Worm (Caenorhabditis elegans): ENCODE data around the gene irld-57.
"Not testable (repeated sequence)": the region's sequence is repeated elsewhere in the genome, so short reads cannot be mapped to it uniquely, and the experiment has no call there.

The irld-57 gene

ce11 chrV:15754731-15755130 lies 28.2 kb upstream of the irld-57 start, which contains the start of gene str-8:
TSS of gene str-8 (plus strand) at chrV:15755031.
- not testable (repeated sequence) for TF ChIP-seq lin-11 (tag; optimal IDR thresholded peaks at IDR 0.05); ceh-18 (tag; optimal IDR thresholded peaks at IDR 0.05); ceh-6 (GFP tag; optimal IDR thresholded peaks at IDR 0.05)

ce11 chrV:15752941-15753340 lies 26.4 kb upstream of the irld-57 start, which contains the start of gene str-5:
TSS of gene str-5 (plus strand) at chrV:15753241.
- TF ChIP-seq syd-9 (tag; optimal IDR thresholded peaks at IDR 0.05); pha-2 (tag; optimal IDR thresholded peaks at IDR 0.05); K09A11.1 (tag; optimal IDR thresholded peaks at IDR 0.05; ENCODE audit: insufficient read depth): not testable (repeated sequence)

ce11 chrV:15752049-15752448 lies 25.5 kb upstream of the irld-57 start, which contains the start of gene str-43:
TSS of gene str-43 (minus strand) at chrV:15752149.
- TF ChIP-seq Y22D7AL.16 (tag; optimal IDR thresholded peaks at IDR 0.05), result no peak
- TF ChIP-seq ceh-22 (tag; optimal IDR thresholded peaks at IDR 0.05), result no peak
- no peak for TF ChIP-seq hlh-13 (GFP tag; optimal IDR thresholded peaks at IDR 0.05)
- TF ChIP-seq gmeb-2 (tag; optimal IDR thresholded peaks at IDR 0.05), result no peak
- TF ChIP-seq ceh-19 (GFP tag; optimal IDR thresholded peaks at IDR 0.05), result no peak
- TF ChIP-seq unc-3 (GFP tag; conservative IDR thresholded peaks at IDR 0.05), result no peak
- TF ChIP-seq unc-3 (tag; optimal IDR thresholded peaks at IDR 0.05), result no peak
- no peak for TF ChIP-seq ahr-1 (tag; optimal IDR thresholded peaks at IDR 0.05)
- TF ChIP-seq ztf-16 (tag; optimal IDR thresholded peaks at IDR 0.05), result no peak
- no peak for TF ChIP-seq nfya-1 (tag; optimal IDR thresholded peaks at IDR 0.05)
- no peak for TF ChIP-seq ceh-9 (tag; optimal IDR thresholded peaks at IDR 0.05)
- TF ChIP-seq eyg-1 (tag; optimal IDR thresholded peaks at IDR 0.05), result no peak
- TF ChIP-seq pha-2 (tag; optimal IDR thresholded peaks at IDR 0.05), result no peak
- no peak for TF ChIP-seq dmd-4 (tag; optimal IDR thresholded peaks at IDR 0.05; ENCODE audit: borderline replicate concordance)

ce11 chrV:15750130-15750529 lies 23.6 kb upstream of the irld-57 start, which contains the start of gene str-6:
TSS of gene str-6 (minus strand) at chrV:15750230.
- TF ChIP-seq hlh-15 (tag; optimal IDR thresholded peaks at IDR 0.05) (no peak), unc-3 (GFP tag; conservative IDR thresholded peaks at IDR 0.05) (no peak), unc-3 (tag; optimal IDR thresholded peaks at IDR 0.05) (no peak), tbx-7 (tag; optimal IDR thresholded peaks at IDR 0.05) (no peak), F13H6.1 (tag; optimal IDR thresholded peaks at IDR 0.05) (no peak), sox-4 (tag; optimal IDR thresholded peaks at IDR 0.05) (no peak), nhr-11 (tag; optimal IDR thresholded peaks at IDR 0.05) (no peak), nhr-232 (tag; optimal IDR thresholded peaks at IDR 0.05) (no peak), pha-4 (tag; optimal IDR thresholded peaks at IDR 0.05) (no peak), T23F11.4 (GFP tag; optimal IDR thresholded peaks at IDR 0.05) (no peak), ceh-6 (GFP tag; optimal IDR thresholded peaks at IDR 0.05) (no peak), elt-4 (tag; optimal IDR thresholded peaks at IDR 0.05) (no peak), C08G9.2 (tag; optimal IDR thresholded peaks at IDR 0.05) (no peak), madf-2 (tag; optimal IDR thresholded peaks at IDR 0.05) (no peak), unc-55 (GFP tag; optimal IDR thresholded peaks at IDR 0.05) (no peak), ceh-2 (tag; optimal IDR thresholded peaks at IDR 0.05) (no peak), hlh-13 (GFP tag; optimal IDR thresholded peaks at IDR 0.05) (no peak), pag-3 (tag; optimal IDR thresholded peaks at IDR 0.05; ENCODE audit: borderline replicate concordance) (no peak), npax-4 (tag; optimal IDR thresholded peaks at IDR 0.05) (no peak), syd-9 (tag; optimal IDR thresholded peaks at IDR 0.05) (no peak)

- TF ChIP-seq ceh-9, nhr-11, fkh-6 (tag; optimal IDR thresholded peaks at IDR 0.05): not testable (repeated sequence)
These were observed 21.8 kb upstream of the irld-57 start, which contains the start of gene T23D5.8 for ce11 chrV:15748343-15748742. TSS of gene T23D5.8 (minus strand) at chrV:15748443.

All from whole organism, late embryonic.